Fruit fly (Drosophila melanogaster): ENCODE results near the gene CG32219.

Gene CG32219

DNA sequence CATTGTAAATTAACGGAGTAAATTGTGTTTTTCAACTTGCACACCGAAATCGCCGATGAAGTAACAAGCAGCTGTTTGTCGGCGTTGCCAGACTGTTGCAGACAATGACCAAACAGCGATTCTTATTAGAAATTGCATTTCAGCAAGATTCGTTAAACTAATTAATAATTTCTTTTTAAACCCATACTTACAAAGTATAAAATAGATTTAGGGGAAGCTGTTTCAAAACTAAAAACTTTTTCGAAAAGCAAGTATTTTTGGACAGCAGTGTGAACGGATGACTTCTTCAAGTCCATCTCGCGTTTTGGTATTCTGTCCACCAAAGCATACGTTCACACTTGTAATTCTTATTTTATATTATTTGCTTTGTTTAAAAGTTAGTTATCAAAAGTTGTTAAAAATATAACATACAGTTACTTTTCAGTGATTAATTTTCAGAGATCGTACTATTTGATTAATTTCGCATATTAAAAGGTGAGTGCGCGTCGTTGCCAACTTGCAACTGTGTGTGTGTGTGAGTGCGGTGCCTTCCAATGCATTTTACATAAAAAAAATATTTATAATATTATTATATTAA, 22.4 kb downstream of the CG32219 start, which contains the start of the genes CG8004 and RhoGDI (continued):
- TF ChIP-seq CG8290 (GFP tag; optimal IDR thresholded peaks at IDR 0.05) (peak; percentile 39), CG8290 (tag; optimal IDR thresholded peaks at IDR 0.05) (peak in 1 of 2 experiments; percentile 30), sim (GFP tag; IDR thresholded peaks at IDR 0.05) (no peak), bowl (GFP tag; IDR thresholded peaks at IDR 0.05) (no peak), Max (GFP tag; optimal IDR thresholded peaks at IDR 0.05) (peak; percentile 68), Lpt (GFP tag; optimal IDR thresholded peaks at IDR 0.05) (no peak), dmrt99B (tag; optimal IDR thresholded peaks at IDR 0.05) (peak; percentile 37), CG18011 (GFP tag; optimal IDR thresholded peaks at IDR 0.05) (peak; percentile 36), sqz (GFP tag; optimal IDR thresholded peaks at IDR 0.05) (no peak), gcm (GFP tag; optimal IDR thresholded peaks at IDR 0.05) (peak; percentile 1), exex (tag; optimal IDR thresholded peaks at IDR 0.05) (no peak), CG10979 (tag; optimal IDR thresholded peaks at IDR 0.05) (peak; percentile 40), CG10209 (GFP tag; optimal IDR thresholded peaks at IDR 0.05) (peak; percentile 39), ind (GFP tag; optimal IDR thresholded peaks at IDR 0.05) (peak; percentile 69), Gsc (GFP tag; IDR thresholded peaks at IDR 0.05) (no peak), trh (GFP tag; optimal IDR thresholded peaks at IDR 0.05) (peak; percentile 35), CG12071 (GFP tag; optimal IDR thresholded peaks at IDR 0.05) (no peak), CG30431 (GFP tag; optimal IDR thresholded peaks at IDR 0.05) (no peak), CG13296 (GFP tag; optimal IDR thresholded peaks at IDR 0.05) (peak; percentile 2), fd64A (GFP tag; optimal IDR thresholded peaks at IDR 0.05) (no peak), CG12236 (GFP tag; optimal IDR thresholded peaks at IDR 0.05) (no peak), HLH4C (GFP tag; IDR thresholded peaks at IDR 0.05; ENCODE audit: partially characterized antibody) (no peak), CG10462 (GFP tag; optimal IDR thresholded peaks at IDR 0.05) (peak; percentile 28), CG15514 (GFP tag; optimal IDR thresholded peaks at IDR 0.05) (peak; percentile 83), crp (GFP tag; optimal IDR thresholded peaks at IDR 0.05) (peak; percentile 74 to 94), Optix (GFP tag; IDR thresholded peaks at IDR 0.05) (no peak), CG5245 (GFP tag; optimal IDR thresholded peaks at IDR 0.05) (peak; percentile 30), ase (GFP tag; IDR thresholded peaks at IDR 0.05) (no peak), Gug (GFP tag; IDR thresholded peaks at IDR 0.05) (0 out of 4 replicates have a peak, but pooled peaks have one; percentile 30), pho (GFP tag; optimal IDR thresholded peaks at IDR 0.05) (peak; percentile 76), luna (GFP tag; optimal IDR thresholded peaks at IDR 0.05) (no peak), CG2889 (GFP tag; IDR thresholded peaks at IDR 0.05) (peak; percentile 62), zfh2 (GFP tag; optimal IDR thresholded peaks at IDR 0.05) (peak; percentile 67), Myb (GFP tag; optimal IDR thresholded peaks at IDR 0.05) (peak; percentile 32), corto (GFP tag; optimal IDR thresholded peaks at IDR 0.05) (no peak), CG3726 (GFP tag; IDR thresholded peaks at IDR 0.05) (0 out of 3 replicates have a peak, but pooled peaks have one; percentile 42), Atf-2 (GFP tag; optimal IDR thresholded peaks at IDR 0.05) (peak; percentile 65), Nf-YB (GFP tag; optimal IDR thresholded peaks at IDR 0.05) (peak; percentile 15), aop (GFP tag; IDR thresholded peaks at IDR 0.05) (no peak), odd (GFP tag; optimal IDR thresholded peaks at IDR 0.05) (no peak), CG10543 (GFP tag; optimal IDR thresholded peaks at IDR 0.05) (peak; percentile 7), Poxn (GFP tag; IDR thresholded peaks at IDR 0.05) (no peak), zen2 (GFP tag; IDR thresholded peaks at IDR 0.05; ENCODE audit: partially characterized antibody) (no peak), gsb (GFP tag; IDR thresholded peaks at IDR 0.05) (no peak), CG9876 (GFP tag; optimal IDR thresholded peaks at IDR 0.05) (peak; percentile 14), Bdp1 (GFP tag; optimal IDR thresholded peaks at IDR 0.05) (peak; percentile 54), CG6254 (GFP tag; optimal IDR thresholded peaks at IDR 0.05) (no peak), Aef1 (GFP tag; IDR thresholded peaks at IDR 0.05) (no peak), salm (tag; optimal IDR thresholded peaks at IDR 0.05) (no peak), zfh1 (GFP tag; IDR thresholded peaks at IDR 0.05) (peak; percentile 44; the same call in 2 of the 3 replicates), crol (GFP tag; IDR thresholded peaks at IDR 0.05) (no peak)

Data from whole organism, embryonic.